Fruit fly (Drosophila melanogaster) whole organism, embryonic: ENCODE measurements around the gene Vha16-2.

ENCODE experiments used
- Aef1 ChIP-seq: fragments of 200-800 bp; sonication (Bioruptor generic); IDR thresholded peaks from 3 replicates; pipeline ENCODE4 v1.3.6; 2022; ENCODE audit warnings: missing biosample characterization, missing genetic modification characterization
- CG10543 ChIP-seq: fragments of 200-800 bp; sonication (Bioruptor generic); optimal IDR thresholded peaks from 3 replicates; lab custom pipeline; 2017; ENCODE audit warnings: missing biosample characterization, mild to moderate bottlenecking, missing genetic modification characterization, moderate library complexity
- CG1233 ChIP-seq: fragments of 200-800 bp; sonication (Bioruptor generic); optimal IDR thresholded peaks from 4 replicates; lab custom pipeline; 2018; ENCODE audit warnings: missing biosample characterization, mild to moderate bottlenecking, missing genetic modification characterization
- CG13123 ChIP-seq: fragments of 200-800 bp; sonication (Bioruptor generic); optimal IDR thresholded peaks from 2 replicates; lab custom pipeline; 2016; ENCODE audit warnings: missing biosample characterization, missing genetic modification characterization
- CG13287 ChIP-seq: fragments of 200-800 bp; sonication (Bioruptor generic); IDR thresholded peaks from 2 replicates; pipeline ENCODE4 v1.3.6; 2022; ENCODE audit warnings: missing biosample characterization, missing genetic modification characterization; ENCODE audit not compliant: partially characterized antibody
- CG13775 ChIP-seq: fragments of 200-800 bp; sonication (Bioruptor generic); optimal IDR thresholded peaks from 3 replicates; lab custom pipeline; 2017; ENCODE audit warnings: missing biosample characterization, mild to moderate bottlenecking, missing genetic modification characterization
- CG15514 ChIP-seq: fragments of 200-800 bp; sonication (Bioruptor generic); optimal IDR thresholded peaks from 3 replicates; lab custom pipeline; 2017; ENCODE audit warnings: missing biosample characterization, missing genetic modification characterization, mild to moderate bottlenecking, moderate library complexity, missing genetic modification reagents
- CG16815 ChIP-seq: fragments of 200-800 bp; sonication (Bioruptor generic); optimal IDR thresholded peaks from 3 replicates; lab custom pipeline; 2017; ENCODE audit warnings: missing biosample characterization, mild to moderate bottlenecking, missing genetic modification characterization
- CG17829 ChIP-seq: fragments of 200-800 bp; optimal IDR thresholded peaks from 2 replicates; lab custom pipeline; 2019; ENCODE audit warnings: missing biosample characterization, mild to moderate bottlenecking, missing genetic modification characterization, moderate library complexity
- CG17912 ChIP-seq: fragments of 200-800 bp; sonication (Bioruptor generic); optimal IDR thresholded peaks from 2 replicates; lab custom pipeline; 2018; ENCODE audit warnings: missing biosample characterization, mild to moderate bottlenecking, missing genetic modification characterization
- CG30403 ChIP-seq: fragments of 200-800 bp; sonication (Bioruptor generic); optimal IDR thresholded peaks from 3 replicates; lab custom pipeline; 2016; ENCODE audit warnings: missing biosample characterization, missing genetic modification characterization
- CG31224 ChIP-seq: fragments of 200-800 bp; sonication (Bioruptor generic); IDR thresholded peaks from 2 replicates; pipeline ENCODE4 v1.3.6; 2022; ENCODE audit warnings: missing biosample characterization, missing genetic modification characterization
- CG33557 ChIP-seq: fragments of 200-800 bp; sonication (Bioruptor generic); optimal IDR thresholded peaks from 2 replicates; lab custom pipeline; 2019; ENCODE audit warnings: missing biosample characterization, mild to moderate bottlenecking, missing genetic modification characterization, moderate library complexity
- CG34376 ChIP-seq: fragments of 200-800 bp; sonication (Bioruptor generic); optimal IDR thresholded peaks from 2 replicates; lab custom pipeline; 2018; ENCODE audit warnings: missing biosample characterization, mild to moderate bottlenecking, missing genetic modification characterization
- CG3847 ChIP-seq: fragments of 200-800 bp; sonication (Bioruptor generic); IDR thresholded peaks from 2 replicates; pipeline ENCODE4 v1.3.6; 2022; ENCODE audit warnings: missing biosample characterization, missing genetic modification characterization
- CG3995 ChIP-seq: fragments of 200-800 bp; sonication (Bioruptor generic); optimal IDR thresholded peaks from 3 replicates; lab custom pipeline; 2016; ENCODE audit warnings: missing biosample characterization, missing genetic modification characterization
- CG4282 ChIP-seq: fragments of 200-800 bp; sonication (Bioruptor generic); optimal IDR thresholded peaks from 2 replicates; lab custom pipeline; 2016; ENCODE audit warnings: missing biosample characterization, missing genetic modification characterization
- CG4404 ChIP-seq: fragments of 200-800 bp; sonication (Bioruptor generic); IDR thresholded peaks from 2 replicates; pipeline ENCODE4 v1.3.6; 2022; ENCODE audit warnings: missing biosample characterization, missing genetic modification characterization
- CG4730 ChIP-seq: fragments of 200-800 bp; sonication (Bioruptor generic); IDR thresholded peaks from 2 replicates; pipeline ENCODE4 v1.3.6; 2022; ENCODE audit warnings: missing biosample characterization, missing genetic modification characterization
- CG4854 ChIP-seq: fragments of 200-800 bp; sonication (Bioruptor generic); optimal IDR thresholded peaks from 2 replicates; lab custom pipeline; 2016; ENCODE audit warnings: missing biosample characterization, missing genetic modification characterization, inconsistent platforms
- CG6791 ChIP-seq: fragments of 200-800 bp; sonication (Bioruptor generic); IDR thresholded peaks from 3 replicates; pipeline ENCODE4 v1.3.6; 2022; ENCODE audit warnings: missing biosample characterization, missing genetic modification characterization; ENCODE audit not compliant: partially characterized antibody
- CG8290 ChIP-seq, 3 experiments: fragments of 200-800 bp; sonication (Bioruptor generic); optimal IDR thresholded peaks; 2 replicates each; lab custom pipeline; 2016 to 2019; ENCODE audit warnings: missing biosample characterization in 3 of 3, missing genetic modification characterization in 3 of 3, mild to moderate bottlenecking in 2 of 3, moderate library complexity in 1 of 3
- CG8388 ChIP-seq: fragments of 200-800 bp; sonication (Bioruptor generic); optimal IDR thresholded peaks from 2 replicates; lab custom pipeline; 2019; ENCODE audit warnings: missing biosample characterization, mild to moderate bottlenecking, missing genetic modification characterization, moderate library complexity
- CoRest ChIP-seq: fragments of 200-800 bp; sonication (Bioruptor generic); optimal IDR thresholded peaks from 3 replicates; lab custom pipeline; 2018; ENCODE audit warnings: missing biosample characterization, mild to moderate bottlenecking, missing genetic modification characterization, moderate library complexity
- Dip2 ChIP-seq: fragments of 200-800 bp; sonication (Bioruptor generic); IDR thresholded peaks from 2 replicates; pipeline ENCODE4 v1.3.6; 2022; ENCODE audit warnings: missing biosample characterization, missing genetic modification characterization
- Doc2 ChIP-seq: fragments of 200-800 bp; sonication (Bioruptor generic); IDR thresholded peaks from 2 replicates; pipeline ENCODE4 v1.3.6; 2022; ENCODE audit warnings: missing biosample characterization, missing genetic modification characterization
- HLHmδ ChIP-seq: fragments of 200-800 bp; sonication (Bioruptor generic); optimal IDR thresholded peaks from 2 replicates; lab custom pipeline; 2018; ENCODE audit warnings: missing biosample characterization, mild to moderate bottlenecking, missing genetic modification characterization, moderate library complexity
- Med ChIP-seq: fragments of 200-800 bp; sonication (Bioruptor generic); peaks from one replicate; lab custom pipeline; 2016; ENCODE audit warnings: missing biosample characterization, missing genetic modification characterization, mild to moderate bottlenecking, inconsistent platforms, moderate library complexity
- Nf-YA ChIP-seq: fragments of 200-800 bp; sonication (Bioruptor generic); IDR thresholded peaks from 2 replicates; pipeline ENCODE4 v1.3.6; 2022; ENCODE audit warnings: missing biosample characterization, missing genetic modification characterization
- Optix ChIP-seq: fragments of 200-800 bp; sonication (Bioruptor generic); IDR thresholded peaks from 3 replicates; pipeline ENCODE4 v1.3.6; 2022; ENCODE audit warnings: missing biosample characterization, missing genetic modification characterization
- Ssrp ChIP-seq: fragments of 200-800 bp; sonication (Bioruptor generic); optimal IDR thresholded peaks from 2 replicates; lab custom pipeline; 2018; ENCODE audit warnings: missing biosample characterization, mild to moderate bottlenecking, missing genetic modification characterization, moderate library complexity
- Usf ChIP-seq: fragments of 200-800 bp; sonication (Bioruptor generic); optimal IDR thresholded peaks from 2 replicates; lab custom pipeline; 2017; ENCODE audit warnings: missing genotype, missing biosample characterization, missing genetic modification characterization
- Xrp1 ChIP-seq: fragments of 200-800 bp; sonication (Bioruptor generic); IDR thresholded peaks from 2 replicates; pipeline ENCODE4 v1.3.6; 2022; ENCODE audit warnings: missing biosample characterization, missing genetic modification characterization
- al ChIP-seq: fragments of 200-800 bp; sonication (Bioruptor generic); IDR thresholded peaks from 2 replicates; pipeline ENCODE4 v1.3.6; 2022; ENCODE audit warnings: missing biosample characterization, missing genetic modification characterization
- bsh ChIP-seq, 2 experiments: fragments of 200-800 bp; sonication (Bioruptor generic); optimal IDR thresholded peaks; 2 replicates each; lab custom pipeline; 2017 to 2018; ENCODE audit warnings: mild to moderate bottlenecking in 2 of 2, missing biosample characterization in 2 of 2, missing genetic modification characterization in 2 of 2, moderate library complexity in 1 of 2
- cato ChIP-seq: fragments of 200-800 bp; sonication (Bioruptor generic); optimal IDR thresholded peaks from 2 replicates; lab custom pipeline; 2016; ENCODE audit warnings: missing biosample characterization, missing genetic modification characterization, borderline replicate concordance
- chn ChIP-seq: fragments of 200-800 bp; sonication (Bioruptor generic); optimal IDR thresholded peaks from 2 replicates; lab custom pipeline; 2016; ENCODE audit warnings: missing biosample characterization, missing genetic modification characterization
- crol ChIP-seq: fragments of 200-800 bp; sonication (Bioruptor generic); IDR thresholded peaks from 2 replicates; pipeline ENCODE4 v1.3.6; 2022; ENCODE audit warnings: missing biosample characterization, missing genetic modification characterization
- dan ChIP-seq: fragments of 200-800 bp; sonication (Bioruptor generic); IDR thresholded peaks from 2 replicates; pipeline ENCODE4 v1.3.6; 2022; ENCODE audit warnings: missing biosample characterization, missing genetic modification characterization
- dimm ChIP-seq: fragments of 200-800 bp; sonication (Bioruptor generic); IDR thresholded peaks from 2 replicates; pipeline ENCODE4 v1.3.6; 2022; ENCODE audit warnings: missing biosample characterization, missing genetic modification characterization
- fd64A ChIP-seq: fragments of 200-800 bp; sonication (Bioruptor generic); optimal IDR thresholded peaks from 3 replicates; lab custom pipeline; 2018; ENCODE audit warnings: missing biosample characterization, mild to moderate bottlenecking, missing genetic modification characterization
- gce ChIP-seq: fragments of 200-800 bp; sonication (Bioruptor generic); IDR thresholded peaks from 3 replicates; pipeline ENCODE4 v1.3.6; 2022; ENCODE audit warnings: missing biosample characterization, missing genetic modification characterization
- gem ChIP-seq: fragments of 200-800 bp; sonication (Bioruptor generic); optimal IDR thresholded peaks from 2 replicates; lab custom pipeline; 2019; ENCODE audit warnings: missing biosample characterization, mild to moderate bottlenecking, missing genetic modification characterization, moderate library complexity
- klu ChIP-seq: fragments of 200-800 bp; sonication (Bioruptor generic); IDR thresholded peaks from 2 replicates; pipeline ENCODE4 v1.3.6; 2022; ENCODE audit warnings: missing biosample characterization, missing genetic modification characterization
- prd ChIP-seq, 3 experiments: fragments of >200 bp in 2 of 3; fragments of 200-800 bp in 1 of 3; sonication (Bioruptor generic) in 1 of 3; optimal IDR thresholded peaks in 2 of 3; IDR thresholded peaks in 1 of 3; 2 replicates in 2 of 3; 3 replicates in 1 of 3; pipeline versions ENCODE4 v1.3.6 to Lab custom; 2017 to 2022; ENCODE audit warnings: missing biosample characterization in 1 of 3, missing genetic modification characterization in 1 of 3
- sens ChIP-seq: fragments of 200-800 bp; sonication (Bioruptor generic); peaks from one replicate; lab custom pipeline; 2016; ENCODE audit warnings: missing biosample characterization, missing genetic modification characterization
- sqz ChIP-seq: fragments of 200-800 bp; sonication (Bioruptor generic); optimal IDR thresholded peaks from 3 replicates; lab custom pipeline; 2018; ENCODE audit warnings: missing biosample characterization, mild to moderate bottlenecking, missing genetic modification characterization
- sug ChIP-seq: fragments of 200-800 bp; optimal IDR thresholded peaks from 2 replicates; lab custom pipeline; 2019; ENCODE audit warnings: missing biosample characterization, mild to moderate bottlenecking, missing genetic modification characterization, moderate library complexity
- toy ChIP-seq: fragments of 200-800 bp; sonication (Bioruptor generic); IDR thresholded peaks from 2 replicates; pipeline ENCODE4 v1.3.6; 2022; ENCODE audit warnings: missing biosample characterization, missing genetic modification characterization
- trh ChIP-seq: fragments of 200-800 bp; sonication (Bioruptor generic); optimal IDR thresholded peaks from 2 replicates; lab custom pipeline; 2016; ENCODE audit warnings: missing biosample characterization, missing genetic modification characterization
- ttk ChIP-seq: fragments of 200-800 bp; sonication (Bioruptor generic); IDR thresholded peaks from 2 replicates; pipeline ENCODE4 v2.1.2; 2022; ENCODE audit warnings: missing biosample characterization, missing genetic modification characterization

Gene Vha16-2

dm6 chr3L:11465371-11465914, 9.3 kb upstream of the Vha16-2 start, which contains the start of gene Fum3 (continued):
- no peak for TF ChIP-seq ttk (GFP tag; lab: Robert Waterston, UW)
- TF ChIP-seq Ssrp: no peak
- no peak for TF ChIP-seq CG16815 (GFP tag; lab: Kevin White, UChicago)
- no peak for TF ChIP-seq CG3995
- TF ChIP-seq CG30403: no peak
- no peak for TF ChIP-seq Doc2 (GFP tag; lab: Robert Waterston, UW)
- TF ChIP-seq gce (GFP tag; lab: Robert Waterston, UW): no peak
- no peak for TF ChIP-seq HLHmδ
- no peak for TF ChIP-seq CG13775 (GFP tag; lab: Kevin White, UChicago)
- no peak for TF ChIP-seq CG6791 (GFP tag; lab: Robert Waterston, UW)
- TF ChIP-seq Nf-YA (GFP tag; lab: Robert Waterston, UW): no peak
- no peak for TF ChIP-seq CG15514 (GFP tag; lab: Kevin White, UChicago)
- TF ChIP-seq sug (tag; lab: Kevin White, UChicago): no peak
- TF ChIP-seq CG8388: no peak
- no peak for TF ChIP-seq CG13123 (GFP tag; lab: Kevin White, UChicago)
- peak; percentile 35; the same call in 1 of the 2 replicates for TF ChIP-seq CG4404
- peak; percentile 66 for TF ChIP-seq Xrp1 (GFP tag; lab: Robert Waterston, UW)
- no peak for TF ChIP-seq trh (GFP tag; lab: Kevin White, UChicago)
- TF ChIP-seq Usf (GFP tag; lab: Kevin White, UChicago): no peak
- no peak for TF ChIP-seq dan (GFP tag; lab: Robert Waterston, UW)
- TF ChIP-seq CG13287 (GFP tag; lab: Robert Waterston, UW): no peak
- no peak for TF ChIP-seq Aef1 (GFP tag; lab: Robert Waterston, UW)
- TF ChIP-seq CoRest: peak; percentile 15
- no peak for TF ChIP-seq CG31224 (GFP tag; lab: Robert Waterston, UW)
- TF ChIP-seq Dip2 (GFP tag; lab: Robert Waterston, UW): no peak
- TF ChIP-seq CG4854 (GFP tag; lab: Kevin White, UChicago): no peak
- no peak for TF ChIP-seq cato (GFP tag; lab: Kevin White, UChicago)
- TF ChIP-seq CG17912 (GFP tag; lab: Kevin White, UChicago): no peak
- no peak for TF ChIP-seq sqz (GFP tag; lab: Kevin White, UChicago)
- TF ChIP-seq CG1233 (GFP tag; lab: Kevin White, UChicago): no peak
- peak; percentile 26 for TF ChIP-seq gem (tag; lab: Kevin White, UChicago)
- TF ChIP-seq crol (GFP tag; lab: Robert Waterston, UW): no peak
- peak in 1 of 2 experiments; percentile 12 for TF ChIP-seq bsh (GFP tag; optimal IDR thresholded peaks at IDR 0.05; lab: Kevin White, UChicago)
- no peak for TF ChIP-seq klu
- TF ChIP-seq CG17829 (tag; lab: Kevin White, UChicago): peak; percentile 18
- TF ChIP-seq fd64A (GFP tag; lab: Kevin White, UChicago): no peak
- TF ChIP-seq CG4730 (GFP tag; lab: Robert Waterston, UW): no peak
- TF ChIP-seq CG10543 (GFP tag; lab: Kevin White, UChicago): no peak
- TF ChIP-seq prd (optimal IDR thresholded peaks at IDR 0.05; lab: Kevin White, UChicago): no peak
- TF ChIP-seq prd (GFP tag; IDR thresholded peaks at IDR 0.05; lab: Robert Waterston, UW): peak; percentile 78
- TF ChIP-seq dimm: no peak
- TF ChIP-seq CG33557 (GFP tag; lab: Kevin White, UChicago): no peak
- no peak for TF ChIP-seq toy (GFP tag; lab: Robert Waterston, UW)
- TF ChIP-seq sens (GFP tag; lab: Kevin White, UChicago): peak; percentile 83
- no peak for TF ChIP-seq chn (GFP tag; lab: Kevin White, UChicago)
- TF ChIP-seq CG8290 (GFP tag; optimal IDR thresholded peaks at IDR 0.05; lab: Kevin White, UChicago): no peak
- no peak for TF ChIP-seq CG8290 (tag; optimal IDR thresholded peaks at IDR 0.05; lab: Kevin White, UChicago)
- TF ChIP-seq CG34376 (GFP tag; lab: Kevin White, UChicago): no peak
- no peak for TF ChIP-seq CG3847 (GFP tag; lab: Robert Waterston, UW)
- no peak for TF ChIP-seq CG4282
- no peak for TF ChIP-seq Optix
- peak; percentile 58 for TF ChIP-seq Med
- no peak for TF ChIP-seq al (GFP tag; lab: Robert Waterston, UW)
